Fruit fly (Drosophila melanogaster): Measurements from ENCODE around the gene CG15824.

CG15824 gene

dm6 chr2L:892461-892860, 7.5 kb upstream of the CG15824 start (continued):
- TF ChIP-seq Dbx (GFP tag; IDR thresholded peaks at IDR 0.05) (no peak), nerfin-2 (GFP tag; IDR thresholded peaks at IDR 0.05; ENCODE audit: partially characterized antibody) (no peak), insv (GFP tag; optimal IDR thresholded peaks at IDR 0.05) (no peak), CG12391 (tag; optimal IDR thresholded peaks at IDR 0.05) (peak; percentile 29), CG11560 (tag; IDR thresholded peaks at IDR 0.05) (no peak), gsb-n (tag; optimal IDR thresholded peaks at IDR 0.05) (no peak), jigr1 (GFP tag; IDR thresholded peaks at IDR 0.05) (no peak), CG2202 (tag; optimal IDR thresholded peaks at IDR 0.05) (no peak), CG10565 (GFP tag; optimal IDR thresholded peaks at IDR 0.05) (no peak), CG10366 (GFP tag; IDR thresholded peaks at IDR 0.05) (no peak; the same call in 1 of the 2 replicates), CG17328 (GFP tag; IDR thresholded peaks at IDR 0.05) (0 out of 2 replicates have a peak, but pooled peaks have one; percentile 14), CG12299 (tag; optimal IDR thresholded peaks at IDR 0.05) (no peak), Oli (tag; optimal IDR thresholded peaks at IDR 0.05) (peak; percentile 8), CG1832 (GFP tag; optimal IDR thresholded peaks at IDR 0.05) (no peak), CG18011 (GFP tag; optimal IDR thresholded peaks at IDR 0.05) (no peak), Lhr (GFP tag; optimal IDR thresholded peaks at IDR 0.05) (no peak), vnd (GFP tag; IDR thresholded peaks at IDR 0.05; ENCODE audit: partially characterized antibody) (no peak), Eip74EF (GFP tag; optimal IDR thresholded peaks at IDR 0.05) (no peak), gro (GFP tag; optimal IDR thresholded peaks at IDR 0.05) (peak; percentile 2), gem (tag; optimal IDR thresholded peaks at IDR 0.05) (peak; percentile 57), unc-4 (GFP tag; IDR thresholded peaks at IDR 0.05; ENCODE audit: partially characterized antibody) (no peak), Dip2 (GFP tag; IDR thresholded peaks at IDR 0.05) (no peak), CG4854 (GFP tag; optimal IDR thresholded peaks at IDR 0.05) (no peak), pb (GFP tag; optimal IDR thresholded peaks at IDR 0.05) (no peak), CG3163 (GFP tag; optimal IDR thresholded peaks at IDR 0.05) (no peak), CG12744 (GFP tag; optimal IDR thresholded peaks at IDR 0.05) (no peak), ash1 (GFP tag; optimal IDR thresholded peaks at IDR 0.05) (no peak), lbe (GFP tag; optimal IDR thresholded peaks at IDR 0.05) (no peak), Camta (GFP tag; optimal IDR thresholded peaks at IDR 0.05) (peak; percentile 8), CG13296 (GFP tag; optimal IDR thresholded peaks at IDR 0.05) (peak; percentile 9), dpn (GFP tag; optimal IDR thresholded peaks at IDR 0.05) (peak; percentile 7 to 32), HmgZ (tag; optimal IDR thresholded peaks at IDR 0.05) (no peak), Ets65A (GFP tag) (peak; percentile 96), btn (GFP tag; optimal IDR thresholded peaks at IDR 0.05) (no peak), en (GFP tag; optimal IDR thresholded peaks at IDR 0.05) (no peak), gcm2 (GFP tag; optimal IDR thresholded peaks at IDR 0.05) (no peak), zf30C (GFP tag; optimal IDR thresholded peaks at IDR 0.05) (no peak), CG18619 (GFP tag; optimal IDR thresholded peaks at IDR 0.05) (no peak), eyg (GFP tag; optimal IDR thresholded peaks at IDR 0.05) (no peak), yki (optimal IDR thresholded peaks at IDR 0.05) (no peak), nmo (GFP tag; optimal IDR thresholded peaks at IDR 0.05) (peak; percentile 16), Taf1 (GFP tag; IDR thresholded peaks at IDR 0.05) (no peak), CG14014 (GFP tag; IDR thresholded peaks at IDR 0.05) (peak; percentile 36; the same call in 1 of the 2 replicates), CG2678 (tag; optimal IDR thresholded peaks at IDR 0.05) (peak; percentile 61), ems (GFP tag; optimal IDR thresholded peaks at IDR 0.05) (peak; percentile 3), CG31224 (GFP tag; IDR thresholded peaks at IDR 0.05) (no peak), CG18476 (GFP tag; optimal IDR thresholded peaks at IDR 0.05) (no peak), Ets97D (GFP tag; optimal IDR thresholded peaks at IDR 0.05) (no peak), Hmx (GFP tag; optimal IDR thresholded peaks at IDR 0.05) (no peak), CG18262 (tag; optimal IDR thresholded peaks at IDR 0.05) (peak; percentile 30), CG30403 (GFP tag; optimal IDR thresholded peaks at IDR 0.05) (no peak), gt (GFP tag; IDR thresholded peaks at IDR 0.05) (no peak)
